Fruit fly (Drosophila melanogaster): Measurements from ENCODE around the gene c12.2.

DNA sequence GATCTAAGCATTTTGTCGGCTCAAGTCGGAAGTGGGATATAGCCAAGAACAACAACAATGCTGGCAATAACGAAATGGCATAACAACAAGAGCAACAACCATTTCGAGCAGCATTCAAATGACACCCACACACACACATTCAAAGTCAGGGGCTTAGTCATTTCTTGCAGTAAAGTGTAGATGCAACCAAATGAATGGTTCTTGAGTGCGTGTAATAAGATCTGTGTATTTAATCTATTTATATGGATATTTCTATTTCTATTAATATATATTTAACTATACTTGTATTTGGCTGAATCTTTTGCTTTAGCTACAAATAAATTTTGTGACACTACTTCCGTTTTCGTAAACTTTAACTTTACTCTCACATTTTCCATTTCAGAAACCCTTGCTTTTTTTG is 28.6 kb downstream of the c12.2 start:
- no peak for TF ChIP-seq HLH106 (tag; optimal IDR thresholded peaks at IDR 0.05)
- TF ChIP-seq sv (GFP tag; optimal IDR thresholded peaks at IDR 0.05), result no peak
- no peak for TF ChIP-seq h (GFP tag; optimal IDR thresholded peaks at IDR 0.05)
